In genomic region chr2L:21683768-21684225, dm6 we compare ENCODE assay signal across 4 fruit fly cellular contexts.
TF ChIP-seq lines count a peak whose summit lies in the region.

Gene nolo (plus strand): TSS chr2L:21684106.

- no peak for TF ChIP-seq CTCF in whole organism, embryonic (GFP tag; optimal IDR thresholded peaks at IDR 0.05; lab: Kevin White, UChicago)

TF ChIP-seq in whole organism, adult, 20 proteins besides CTCF, POLR2A, EP300 and RAD21:
- TF ChIP-seq ovo (GFP tag; optimal IDR thresholded peaks at IDR 0.05; lab: Kevin White, UChicago) (no peak), pad (GFP tag; optimal IDR thresholded peaks at IDR 0.05; lab: Kevin White, UChicago) (peak; percentile 99)

TF ChIP-seq in whole organism, embryonic, 481 proteins besides CTCF, POLR2A, EP300 and RAD21 (continues in another document):
- TF ChIP-seq ab (GFP tag; optimal IDR thresholded peaks at IDR 0.05; lab: Kevin White, UChicago) (no peak), CG6813 (GFP tag; optimal IDR thresholded peaks at IDR 0.05; lab: Kevin White, UChicago) (no peak), CG11504 (tag; optimal IDR thresholded peaks at IDR 0.05; lab: Kevin White, UChicago) (peak; percentile 100), CG9932 (GFP tag; IDR thresholded peaks at IDR 0.05; lab: Robert Waterston, UW) (no peak), en (GFP tag; optimal IDR thresholded peaks at IDR 0.05; lab: Kevin White, UChicago) (no peak), CG18599 (GFP tag; optimal IDR thresholded peaks at IDR 0.05; lab: Kevin White, UChicago) (no peak), CG6791 (GFP tag; IDR thresholded peaks at IDR 0.05; lab: Robert Waterston, UW; ENCODE audit: partially characterized antibody) (0 out of 3 replicates have a peak, but pooled peaks have one; percentile 5), hbn (GFP tag; IDR thresholded peaks at IDR 0.05; lab: Robert Waterston, UW; ENCODE audit: partially characterized antibody) (peak; percentile 53), gcm (GFP tag; optimal IDR thresholded peaks at IDR 0.05; lab: Kevin White, UChicago) (no peak), bowl (GFP tag; IDR thresholded peaks at IDR 0.05; lab: Robert Waterston, UW) (no peak), CG9817 (tag; optimal IDR thresholded peaks at IDR 0.05; lab: Kevin White, UChicago) (no peak), ERR (GFP tag; optimal IDR thresholded peaks at IDR 0.05; lab: Kevin White, UChicago) (no peak), Deaf1 (tag; optimal IDR thresholded peaks at IDR 0.05; lab: Kevin White, UChicago) (peak; percentile 84), B-H2 (GFP tag; optimal IDR thresholded peaks at IDR 0.05; lab: Kevin White, UChicago) (no peak), kay (GFP tag; optimal IDR thresholded peaks at IDR 0.05; lab: Kevin White, UChicago) (no peak), nmo (GFP tag; optimal IDR thresholded peaks at IDR 0.05; lab: Kevin White, UChicago) (no peak), CG7786 (GFP tag; optimal IDR thresholded peaks at IDR 0.05; lab: Kevin White, UChicago) (no peak), CG17361 (GFP tag; IDR thresholded peaks at IDR 0.05; lab: Robert Waterston, UW) (no peak), Hsf (GFP tag; optimal IDR thresholded peaks at IDR 0.05; lab: Kevin White, UChicago) (no peak), slp2 (GFP tag; optimal IDR thresholded peaks at IDR 0.05; lab: Kevin White, UChicago) (no peak), tll (GFP tag; optimal IDR thresholded peaks at IDR 0.05; lab: Kevin White, UChicago) (no peak), amos (GFP tag; IDR thresholded peaks at IDR 0.05; lab: Robert Waterston, UW; ENCODE audit: partially characterized antibody) (peak; percentile 64; the same call in 1 of the 2 replicates), CG13287 (GFP tag; IDR thresholded peaks at IDR 0.05; lab: Robert Waterston, UW; ENCODE audit: partially characterized antibody) (peak; percentile 72), wek (GFP tag; optimal IDR thresholded peaks at IDR 0.05; lab: Kevin White, UChicago) (no peak), CG15479 (GFP tag; optimal IDR thresholded peaks at IDR 0.05; lab: Kevin White, UChicago) (no peak), zen2 (GFP tag; IDR thresholded peaks at IDR 0.05; lab: Robert Waterston, UW; ENCODE audit: partially characterized antibody) (0 out of 3 replicates have a peak, but pooled peaks have one; percentile 61), CG8089 (GFP tag; optimal IDR thresholded peaks at IDR 0.05; lab: Kevin White, UChicago) (no peak), hb (GFP tag; IDR thresholded peaks at IDR 0.05; lab: Robert Waterston, UW; ENCODE audit: partially characterized antibody) (no peak), ranshi (GFP tag; IDR thresholded peaks at IDR 0.05; lab: Robert Waterston, UW) (no peak)

TF ChIP-seq in whole organism, prepupa, 60 proteins besides CTCF, POLR2A, EP300 and RAD21:
- no peak for TF ChIP-seq svp (GFP tag; lab: Kevin White, UChicago)
- TF ChIP-seq CG6854 (GFP tag; optimal IDR thresholded peaks at IDR 0.05; lab: Kevin White, UChicago), result no peak
- no peak for TF ChIP-seq spab (GFP tag; optimal IDR thresholded peaks at IDR 0.05; lab: Kevin White, UChicago)
- no peak for TF ChIP-seq Hr39 (GFP tag; optimal IDR thresholded peaks at IDR 0.05; lab: Kevin White, UChicago)
- TF ChIP-seq CG6276 (GFP tag; optimal IDR thresholded peaks at IDR 0.05; lab: Kevin White, UChicago), result peak; percentile 87
- no peak for TF ChIP-seq dsx (GFP tag; optimal IDR thresholded peaks at IDR 0.05; lab: Kevin White, UChicago; ENCODE audit: poor library complexity, severe bottlenecking)

TF ChIP-seq in whole organism, wandering third instar larva, 38 proteins besides CTCF, POLR2A, EP300 and RAD21:
- no peak for TF ChIP-seq Hr83 (GFP tag; optimal IDR thresholded peaks at IDR 0.05; lab: Kevin White, UChicago; ENCODE audit: poor library complexity, severe bottlenecking)
- TF ChIP-seq jim (GFP tag; optimal IDR thresholded peaks at IDR 0.05; lab: Kevin White, UChicago), result no peak
- peak; percentile 24 for TF ChIP-seq CrebA (GFP tag; optimal IDR thresholded peaks at IDR 0.05; lab: Kevin White, UChicago; ENCODE audit: borderline replicate concordance)
- no peak for TF ChIP-seq OdsH (GFP tag; optimal IDR thresholded peaks at IDR 0.05; lab: Kevin White, UChicago)
